Worm (Caenorhabditis elegans): ENCODE measurements around the gene T07F10.3.
A peak's percentile ranks its signal among the peaks of the same experiment; 100 is the strongest.

The T07F10.3 gene

ce11 chrV:12824777-12825176 lies 45.1 kb downstream of the T07F10.3 start, which contains the start of gene ugt-16:
TSS of gene ugt-16 (plus strand) at chrV:12825024.
- TF ChIP-seq nhr-77 (tag; optimal IDR thresholded peaks at IDR 0.05) (peak; percentile 19), madf-5 (GFP tag; IDR thresholded peaks at IDR 0.05) (no peak), nhr-102 (tag; optimal IDR thresholded peaks at IDR 0.05) (peak; percentile 10), duxl-1 (tag; optimal IDR thresholded peaks at IDR 0.05; ENCODE audit: poor library complexity) (no peak), daf-16 (GFP tag; optimal IDR thresholded peaks at IDR 0.05) (no peak), daf-16 (tag; optimal IDR thresholded peaks at IDR 0.05) (peak; percentile 2), nhr-237 (tag; optimal IDR thresholded peaks at IDR 0.05) (no peak), pqm-1 (tag; optimal IDR thresholded peaks at IDR 0.05) (peak; percentile 50), dmd-6 (GFP tag; IDR thresholded peaks at IDR 0.05) (peak; percentile 24; the same call in 1 of the 2 replicates), nhr-28 (tag; optimal IDR thresholded peaks at IDR 0.05) (peak; percentile 77), hif-1 (tag; optimal IDR thresholded peaks at IDR 0.05) (no peak), unc-62 (GFP tag; optimal IDR thresholded peaks at IDR 0.05 in 1 of 2) (peak in 1 of 2 experiments; percentile 6), unc-62 (tag; optimal IDR thresholded peaks at IDR 0.05) (no peak), cey-2 (tag; optimal IDR thresholded peaks at IDR 0.05; ENCODE audit: borderline replicate concordance, insufficient read depth) (no peak)

DNA sequence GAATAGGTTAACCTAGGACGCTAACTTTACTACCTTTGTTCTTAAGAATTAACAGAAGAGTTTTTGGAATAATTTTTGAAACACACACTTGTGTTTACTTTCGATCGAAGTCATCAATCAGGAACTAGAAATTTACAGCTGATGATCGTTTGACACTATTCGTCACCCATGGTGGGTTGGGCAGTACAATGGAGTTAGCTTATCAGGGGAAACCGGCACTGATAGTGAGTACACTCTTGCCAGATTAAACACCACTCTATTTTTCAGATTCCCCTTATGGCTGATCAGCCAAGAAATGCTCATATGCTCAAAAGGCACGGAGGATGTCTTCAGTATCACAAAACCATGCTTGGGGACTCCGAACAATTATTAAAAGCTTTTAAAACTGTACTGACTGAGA lies 47.8 kb downstream of the T07F10.3 start:
- TF ChIP-seq Y5F2A.4 (GFP tag; optimal IDR thresholded peaks at IDR 0.05), result no peak
- no peak for TF ChIP-seq lsy-2 (tag; optimal IDR thresholded peaks at IDR 0.05)
- peak; percentile 53 for TF ChIP-seq hlh-11 (tag; optimal IDR thresholded peaks at IDR 0.05)
- no peak for TF ChIP-seq nhr-11 (tag; optimal IDR thresholded peaks at IDR 0.05)
- TF ChIP-seq php-3 (GFP tag; IDR thresholded peaks at IDR 0.05), result no peak
- TF ChIP-seq egl-27 (tag; optimal IDR thresholded peaks at IDR 0.05), result no peak
- no peak for TF ChIP-seq rbr-2 (tag; optimal IDR thresholded peaks at IDR 0.05)
- TF ChIP-seq unc-62 (GFP tag; optimal IDR thresholded peaks at IDR 0.05 in 1 of 2), result no peak
- no peak for TF ChIP-seq unc-62 (tag; optimal IDR thresholded peaks at IDR 0.05)
- no peak for TF ChIP-seq F49E8.2 (tag; optimal IDR thresholded peaks at IDR 0.05; ENCODE audit: borderline replicate concordance)
- peak; percentile 73 for TF ChIP-seq dmd-6 (GFP tag; IDR thresholded peaks at IDR 0.05)
- TF ChIP-seq nhr-48 (tag; optimal IDR thresholded peaks at IDR 0.05), result no peak
- peak; percentile 15 for TF ChIP-seq dve-1 (tag; optimal IDR thresholded peaks at IDR 0.05; ENCODE audit: insufficient read depth)
- peak; percentile 54 for TF ChIP-seq pqm-1 (tag; optimal IDR thresholded peaks at IDR 0.05)
- TF ChIP-seq daf-8 (GFP tag; IDR thresholded peaks at IDR 0.05), result no peak
- TF ChIP-seq T20F7.1 (GFP tag; optimal IDR thresholded peaks at IDR 0.05), result no peak
- no peak for TF ChIP-seq mdl-1 (tag; optimal IDR thresholded peaks at IDR 0.05)
- no peak for TF ChIP-seq ztf-7 (tag; optimal IDR thresholded peaks at IDR 0.05)
- no peak for TF ChIP-seq cey-2 (tag; optimal IDR thresholded peaks at IDR 0.05; ENCODE audit: borderline replicate concordance, insufficient read depth)
- TF ChIP-seq daf-16 (GFP tag; optimal IDR thresholded peaks at IDR 0.05), result no peak
- peak; percentile 11 for TF ChIP-seq daf-16 (tag; optimal IDR thresholded peaks at IDR 0.05)
- TF ChIP-seq tag-97 (GFP tag; IDR thresholded peaks at IDR 0.05), result no peak
- TF ChIP-seq nhr-28 (tag; optimal IDR thresholded peaks at IDR 0.05), result peak; percentile 77
- no peak for TF ChIP-seq nhr-102 (tag; optimal IDR thresholded peaks at IDR 0.05)
- no peak for TF ChIP-seq hlh-30 (tag; optimal IDR thresholded peaks at IDR 0.05; ENCODE audit: insufficient read depth)
- TF ChIP-seq mxl-2 (GFP tag; conservative IDR thresholded peaks at IDR 0.05), result no peak
- no peak for TF ChIP-seq nhr-41 (GFP tag; IDR thresholded peaks at IDR 0.05)
- no peak for TF ChIP-seq mes-2 (tag; optimal IDR thresholded peaks at IDR 0.05; ENCODE audit: poor library complexity, severe bottlenecking)
- TF ChIP-seq lin-29 (GFP tag; IDR thresholded peaks at IDR 0.05), result no peak

DNA sequence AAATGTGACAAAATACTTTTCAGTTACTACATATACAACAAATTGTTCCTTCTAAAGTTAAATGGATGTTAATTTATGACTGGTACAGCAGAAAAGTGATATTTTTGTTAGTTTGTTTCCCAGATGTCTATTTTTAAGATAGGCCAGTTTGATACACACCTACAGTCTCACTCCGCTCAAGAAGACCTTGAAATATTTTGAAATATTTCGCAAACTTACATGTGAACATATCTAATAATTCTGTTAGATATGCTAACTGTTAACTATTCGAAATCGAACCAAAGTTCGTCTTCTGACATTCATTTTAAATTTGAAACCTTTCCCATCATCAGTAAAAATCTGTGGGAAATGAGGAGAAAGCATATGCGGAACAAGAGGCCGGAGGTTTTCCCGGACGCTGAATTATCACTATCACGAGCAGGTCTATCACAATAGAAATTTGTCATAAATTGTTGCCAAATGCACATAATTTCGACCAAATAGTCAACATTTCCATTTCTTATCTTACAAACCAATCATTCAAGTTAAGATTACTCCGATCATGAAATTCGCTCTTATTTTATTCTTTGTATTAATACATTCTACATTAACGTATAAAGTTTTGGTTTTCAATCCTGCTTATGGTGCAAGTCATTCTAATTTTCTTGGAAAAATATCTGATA lies 49.9 kb downstream of the T07F10.3 start, which contains the start of the genes ZC443.4 and ugt-18:
Gene ZC443.4 (minus strand): TSS at position 95 of the 662 bp plus-strand sequence.
Gene ugt-18 (plus strand): TSS at position 469 of the 662 bp plus-strand sequence.
- no peak for TF ChIP-seq fkh-10 (GFP tag; optimal IDR thresholded peaks at IDR 0.05)
- no peak for TF ChIP-seq Y105C5A.15 (GFP tag; IDR thresholded peaks at IDR 0.05)
- TF ChIP-seq lin-15B (tag; optimal IDR thresholded peaks at IDR 0.05), result no peak
- no peak for TF ChIP-seq arid-1 (GFP tag; conservative IDR thresholded peaks at IDR 0.05)
- TF ChIP-seq ama-1 (optimal IDR thresholded peaks at IDR 0.05), result no peak
- no peak for TF ChIP-seq lin-1 (GFP tag; IDR thresholded peaks at IDR 0.05)
- no peak for TF ChIP-seq lin-29 (GFP tag; IDR thresholded peaks at IDR 0.05)
- peak; percentile 62 for TF ChIP-seq nhr-28 (tag; optimal IDR thresholded peaks at IDR 0.05)
- TF ChIP-seq D1046.2 (GFP tag; IDR thresholded peaks at IDR 0.05), result no peak
- no peak for TF ChIP-seq ceh-28 (tag; optimal IDR thresholded peaks at IDR 0.05)
- no peak for TF ChIP-seq ztf-11 (tag; optimal IDR thresholded peaks at IDR 0.05)
- TF ChIP-seq nhr-102 (tag; optimal IDR thresholded peaks at IDR 0.05), result no peak
- no peak for TF ChIP-seq ZK337.2 (GFP tag; IDR thresholded peaks at IDR 0.05)
- no peak for TF ChIP-seq lir-3 (tag; optimal IDR thresholded peaks at IDR 0.05)
- no peak for TF ChIP-seq cey-2 (tag; optimal IDR thresholded peaks at IDR 0.05; ENCODE audit: borderline replicate concordance, insufficient read depth)
- TF ChIP-seq dmd-6 (GFP tag; IDR thresholded peaks at IDR 0.05), result 0 out of 2 replicates have a peak, but pooled peaks have one; percentile 10
- TF ChIP-seq F49E8.2 (tag; optimal IDR thresholded peaks at IDR 0.05; ENCODE audit: borderline replicate concordance), result no peak
- no peak for TF ChIP-seq mes-2 (tag; optimal IDR thresholded peaks at IDR 0.05; ENCODE audit: poor library complexity, severe bottlenecking)
- TF ChIP-seq zfp-2 (tag; optimal IDR thresholded peaks at IDR 0.05), result no peak

Measured in whole organism, L4 larva.